Worm (Caenorhabditis elegans): ENCODE results near the gene C25E10.17.

The C25E10.17 gene

ce11 chrV:9044871-9045270 is 2.5 kb downstream of the C25E10.17 start, which contains the start of gene nhr-30:
Gene nhr-30 (plus strand): TSS chrV:9045171.
- no peak for TF ChIP-seq unc-62 (GFP tag; optimal IDR thresholded peaks at IDR 0.05)

DNA sequence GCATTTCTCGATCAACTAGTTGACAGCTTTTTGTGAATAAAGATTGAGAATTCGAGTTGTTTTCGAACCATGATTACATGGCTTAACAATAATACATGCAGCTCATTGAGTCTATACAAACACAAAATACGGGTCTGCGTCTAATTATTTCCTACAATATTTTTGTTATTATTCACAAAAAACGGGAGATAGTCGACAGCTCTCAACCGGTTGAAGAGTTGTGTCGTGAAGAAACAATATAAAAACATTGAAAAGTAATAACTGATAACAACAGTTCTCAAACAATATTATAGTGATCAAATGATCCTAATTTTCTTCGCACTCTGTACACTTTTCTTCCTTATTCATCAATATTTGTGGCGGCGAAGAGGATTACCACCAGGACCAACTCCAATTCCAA is 6.4 kb downstream of the C25E10.17 start, which contains the start of gene cyp-33B1:
Gene cyp-33B1 (plus strand): TSS at position 301 of the 400 bp plus-strand sequence.
- TF ChIP-seq unc-62 (GFP tag; optimal IDR thresholded peaks at IDR 0.05), result no peak

ce11 chrV:9035685-9036084 is 11.7 kb downstream of the C25E10.17 start, which contains the start of gene srsx-34:
Gene srsx-34 (plus strand): TSS chrV:9035985.
- TF ChIP-seq unc-62 (GFP tag; optimal IDR thresholded peaks at IDR 0.05), result no peak

ce11 chrV:9033267-9033666 is 14.1 kb downstream of the C25E10.17 start, which contains the start of gene C25E10.4:
Gene C25E10.4 (plus strand): TSS chrV:9033567.
- TF ChIP-seq unc-62 (GFP tag; optimal IDR thresholded peaks at IDR 0.05), result no peak

DNA sequence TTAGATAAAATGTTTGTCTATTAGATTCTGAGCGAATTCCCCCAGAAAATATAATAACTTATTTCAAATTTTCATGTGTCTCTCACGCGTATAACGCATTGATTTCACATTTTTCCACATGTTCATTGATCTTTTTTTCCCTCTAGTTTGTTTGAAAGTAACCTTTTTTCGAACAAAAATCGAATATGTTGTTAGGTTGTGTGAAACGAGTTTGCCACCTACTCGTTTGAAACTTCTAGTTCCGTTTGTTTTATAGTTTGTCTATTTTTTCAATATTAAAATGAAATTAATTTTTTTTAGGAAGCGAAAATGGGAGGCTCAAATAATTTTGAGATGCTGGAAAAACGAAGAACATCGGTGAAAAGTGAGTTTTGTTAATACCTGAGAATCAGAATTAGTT is 17.2 kb downstream of the C25E10.17 start, which contains the start of gene C25E10.5:
Gene C25E10.5 (plus strand): TSS at position 301 of the 400 bp plus-strand sequence.
- no peak for TF ChIP-seq unc-62 (GFP tag; optimal IDR thresholded peaks at IDR 0.05)

DNA sequence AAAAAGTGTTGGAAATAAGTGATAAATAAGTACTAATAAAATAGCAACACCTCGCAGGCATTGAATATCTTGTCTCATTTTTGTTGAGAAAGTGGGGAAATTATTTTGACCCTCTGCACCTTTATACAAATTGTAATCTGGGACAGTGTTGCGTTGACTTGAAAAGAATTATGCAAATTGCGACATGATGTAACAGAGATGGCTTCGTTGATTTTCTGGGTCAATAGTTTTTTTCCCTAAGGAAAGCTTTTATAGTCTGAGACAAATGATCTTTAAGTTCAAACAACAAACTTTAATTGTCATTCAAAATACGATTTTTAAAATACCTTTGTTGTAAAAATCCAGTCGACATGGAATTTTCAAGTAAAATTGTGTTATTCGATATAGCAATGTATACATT is 22.7 kb downstream of the C25E10.17 start, which contains the start of gene bus-1:
Gene bus-1 (minus strand): TSS at position 101 of the 400 bp plus-strand sequence.
- no peak for TF ChIP-seq unc-62 (GFP tag; optimal IDR thresholded peaks at IDR 0.05)

- no peak for TF ChIP-seq unc-62 (GFP tag; optimal IDR thresholded peaks at IDR 0.05)
These were observed 25.3 kb downstream of the C25E10.17 start, which contains the start of gene oac-41 for ce11 chrV:9022078-9022477. Gene oac-41 (minus strand): TSS chrV:9022178.

ce11 chrV:9018871-9019270 is 28.5 kb downstream of the C25E10.17 start:
- TF ChIP-seq unc-62 (GFP tag; optimal IDR thresholded peaks at IDR 0.05), result no peak

DNA sequence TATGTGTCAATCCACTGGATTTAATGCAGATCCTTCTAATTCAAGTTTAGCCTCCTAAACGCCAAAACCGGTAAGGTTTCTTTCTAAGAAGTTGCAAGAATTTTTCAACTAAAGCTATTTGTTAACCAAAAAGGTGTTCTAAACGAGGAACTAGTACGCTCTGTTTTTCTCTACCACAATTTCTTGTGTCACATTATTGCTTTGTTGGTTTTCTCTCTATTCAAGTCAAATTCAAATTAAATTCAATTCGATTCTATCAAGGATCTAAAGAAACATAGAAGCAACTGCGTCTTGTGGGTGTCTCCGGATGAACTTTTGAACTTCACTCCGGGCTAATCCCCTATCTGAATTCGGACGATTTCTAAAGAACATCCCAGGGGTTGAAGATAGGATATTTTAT is 30.9 kb downstream of the C25E10.17 start, which contains the start of gene oac-40:
Gene oac-40 (plus strand): TSS at position 301 of the 400 bp plus-strand sequence.
- TF ChIP-seq unc-62 (GFP tag; optimal IDR thresholded peaks at IDR 0.05), result no peak

DNA sequence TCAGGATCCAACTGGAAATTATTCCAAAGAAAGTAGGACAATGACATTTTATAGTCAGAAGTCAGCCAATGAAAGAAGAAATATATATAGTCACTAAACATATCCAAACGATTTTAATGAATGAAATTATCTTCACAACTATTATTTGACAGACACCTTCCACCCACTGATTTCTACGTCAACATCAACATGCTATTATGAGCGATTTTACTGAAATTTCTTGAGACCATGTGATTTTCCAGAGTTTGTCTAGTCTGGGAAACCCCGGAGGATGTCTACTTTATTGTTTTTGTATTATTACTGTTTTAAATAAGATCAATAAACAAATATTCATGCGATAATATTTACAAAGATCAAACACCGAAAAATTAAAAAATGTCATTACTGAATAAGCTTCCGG is 31.9 kb downstream of the C25E10.17 start, which contains the start of gene srt-18:
Gene srt-18 (minus strand): TSS at position 101 of the 400 bp plus-strand sequence.
- no peak for TF ChIP-seq unc-62 (GFP tag; optimal IDR thresholded peaks at IDR 0.05)

ce11 chrV:9013765-9014164 is 33.6 kb downstream of the C25E10.17 start, which contains the start of gene srh-201:
Gene srh-201 (minus strand): TSS chrV:9013865.
- TF ChIP-seq unc-62 (GFP tag; optimal IDR thresholded peaks at IDR 0.05), result no peak

- no peak for TF ChIP-seq unc-62 (GFP tag; optimal IDR thresholded peaks at IDR 0.05)
These were observed 38.2 kb downstream of the C25E10.17 start, which contains the start of gene srx-2 for ce11 chrV:9009175-9009574. Gene srx-2 (plus strand): TSS chrV:9009475.

ce11 chrV:9005243-9005642 is 42.2 kb downstream of the C25E10.17 start, which contains the start of gene srx-3:
Gene srx-3 (plus strand): TSS chrV:9005543.
- TF ChIP-seq unc-62 (GFP tag; optimal IDR thresholded peaks at IDR 0.05), result no peak

- TF ChIP-seq unc-62 (GFP tag; optimal IDR thresholded peaks at IDR 0.05), result no peak
These were observed 44.1 kb downstream of the C25E10.17 start, which contains the start of gene srx-1 for ce11 chrV:9003291-9003690. Gene srx-1 (plus strand): TSS chrV:9003672.

DNA sequence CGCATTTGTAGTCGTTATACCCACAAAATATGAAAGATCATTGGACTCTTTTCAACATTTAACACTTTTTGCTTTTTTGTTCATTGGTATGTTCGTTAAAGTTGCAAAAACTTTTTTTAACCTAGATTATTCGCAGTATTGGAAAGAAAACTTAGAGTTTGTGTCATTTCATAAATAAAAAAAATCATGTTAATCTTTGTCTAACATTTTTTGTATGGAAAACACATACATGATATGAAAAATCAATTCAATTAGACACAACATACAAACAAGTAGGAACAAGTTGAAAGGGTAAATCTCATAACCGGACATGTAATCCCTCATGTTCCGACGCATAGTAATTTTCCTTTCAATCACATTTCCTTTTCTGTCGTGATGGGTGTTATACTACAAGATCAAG is 46.2 kb downstream of the C25E10.17 start, which contains the start of gene F59E11.2:
Gene F59E11.2 (plus strand): TSS at position 301 of the 400 bp plus-strand sequence.
- no peak for TF ChIP-seq unc-62 (GFP tag; optimal IDR thresholded peaks at IDR 0.05)
